Fruit fly (Drosophila melanogaster): Measurements from ENCODE around the gene Nle.

Nle gene

DNA sequence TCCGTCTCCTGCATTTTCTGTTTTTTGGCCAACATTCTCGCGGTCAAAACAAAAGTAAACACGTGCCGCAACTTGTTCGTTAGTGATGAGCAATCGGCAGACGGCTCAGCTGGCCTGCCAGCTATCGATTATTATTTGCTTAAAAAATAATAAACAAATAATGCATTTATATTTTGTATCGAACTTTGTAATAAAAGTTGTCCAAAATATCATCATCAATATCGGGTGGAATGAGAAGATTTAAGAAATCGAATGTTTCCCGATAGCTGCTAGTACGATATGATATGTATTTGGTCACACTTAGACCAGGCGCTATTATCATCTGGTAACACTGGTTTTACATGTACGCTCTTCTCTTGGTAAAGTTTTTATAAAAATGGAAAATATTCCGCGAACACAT lies at the start of gene Nle, which contains the start of gene Sf3b1:
Gene Nle (minus strand): TSS at position 92 of the 400 bp plus-strand sequence.
Gene Sf3b1 (plus strand): TSS at position 311 of the 400 bp plus-strand sequence.
- TF ChIP-seq psq (optimal IDR thresholded peaks at IDR 0.05) (no peak), Myc (optimal IDR thresholded peaks at IDR 0.05) (no peak), h (optimal IDR thresholded peaks at IDR 0.05) (no peak), Sin3A (optimal IDR thresholded peaks at IDR 0.05) (no peak), ttk (optimal IDR thresholded peaks at IDR 0.05) (no peak), insv (optimal IDR thresholded peaks at IDR 0.05) (no peak)

DNA sequence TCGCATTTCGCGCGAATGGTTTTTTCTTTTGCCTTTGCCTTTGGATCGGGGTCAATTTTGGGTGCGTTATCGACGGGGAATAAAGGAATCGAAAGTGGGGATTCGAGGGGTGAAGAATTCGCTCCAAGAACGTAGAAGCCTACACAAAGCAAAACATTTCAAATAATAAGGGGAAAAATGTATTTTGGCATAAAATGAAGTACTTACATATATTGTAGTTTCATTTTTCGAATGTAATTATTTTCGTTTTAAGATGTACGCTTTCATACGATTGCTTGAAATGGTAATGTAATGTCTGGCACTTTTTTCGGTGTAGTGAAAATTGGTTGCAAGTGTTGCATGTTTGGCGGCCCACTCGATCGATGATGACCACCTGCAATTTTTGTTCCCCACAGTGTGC lies 47.1 kb upstream of the Nle start:
- TF ChIP-seq Sin3A (optimal IDR thresholded peaks at IDR 0.05) = no peak
- TF ChIP-seq psq (optimal IDR thresholded peaks at IDR 0.05) = no peak
- TF ChIP-seq Myc (optimal IDR thresholded peaks at IDR 0.05) = no peak
- no peak for TF ChIP-seq insv (optimal IDR thresholded peaks at IDR 0.05)
- TF ChIP-seq ttk (optimal IDR thresholded peaks at IDR 0.05) = no peak
- TF ChIP-seq h (optimal IDR thresholded peaks at IDR 0.05) = no peak

DNA sequence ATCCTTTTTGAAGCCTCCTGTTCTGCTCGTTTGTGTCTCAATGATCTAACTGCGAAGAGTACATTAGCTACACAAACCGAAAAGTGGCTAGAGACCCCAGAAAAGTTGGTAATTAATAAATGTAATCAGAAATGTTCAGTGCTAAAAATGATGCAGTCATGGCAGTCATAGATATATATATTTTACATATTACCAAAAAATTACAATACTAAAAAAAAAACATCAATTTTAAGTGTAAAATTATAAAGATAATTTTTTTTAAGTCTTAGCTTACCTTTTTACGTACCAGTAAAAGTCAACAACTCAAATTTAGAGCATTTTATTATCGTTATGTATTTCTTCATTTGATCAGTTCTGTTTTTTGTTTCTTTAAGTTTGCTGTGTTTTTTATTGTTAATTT lies 44.9 kb upstream of the Nle start:
- TF ChIP-seq psq (optimal IDR thresholded peaks at IDR 0.05) = no peak
- no peak for TF ChIP-seq insv (optimal IDR thresholded peaks at IDR 0.05)
- no peak for TF ChIP-seq Sin3A (optimal IDR thresholded peaks at IDR 0.05)
- TF ChIP-seq h (optimal IDR thresholded peaks at IDR 0.05) = no peak
- no peak for TF ChIP-seq Myc (optimal IDR thresholded peaks at IDR 0.05)
- TF ChIP-seq ttk (optimal IDR thresholded peaks at IDR 0.05) = no peak

DNA sequence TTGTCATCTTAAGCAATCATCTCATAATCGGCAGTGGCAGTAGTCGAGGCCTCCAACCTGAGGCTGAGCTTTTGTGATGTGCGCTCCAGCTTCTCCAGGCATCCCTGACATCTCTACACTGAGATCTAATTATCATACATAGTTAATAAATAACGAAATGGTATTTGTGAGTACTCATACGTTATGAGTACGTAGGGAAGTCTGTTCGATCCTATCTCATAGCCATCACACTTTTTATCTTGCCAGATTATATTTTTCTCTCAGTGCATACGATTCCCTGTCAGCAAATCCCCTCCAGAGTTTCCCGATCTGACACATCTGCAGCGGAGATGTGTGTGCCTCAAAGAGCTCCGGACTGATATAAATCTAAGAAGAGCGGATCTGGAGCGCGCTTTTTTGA lies 41.6 kb upstream of the Nle start:
- TF ChIP-seq ttk (optimal IDR thresholded peaks at IDR 0.05) = no peak
- TF ChIP-seq psq (optimal IDR thresholded peaks at IDR 0.05) = no peak
- TF ChIP-seq Sin3A (optimal IDR thresholded peaks at IDR 0.05) = no peak
- TF ChIP-seq Myc (optimal IDR thresholded peaks at IDR 0.05) = no peak
- TF ChIP-seq insv (optimal IDR thresholded peaks at IDR 0.05) = no peak
- TF ChIP-seq h (optimal IDR thresholded peaks at IDR 0.05) = no peak

DNA sequence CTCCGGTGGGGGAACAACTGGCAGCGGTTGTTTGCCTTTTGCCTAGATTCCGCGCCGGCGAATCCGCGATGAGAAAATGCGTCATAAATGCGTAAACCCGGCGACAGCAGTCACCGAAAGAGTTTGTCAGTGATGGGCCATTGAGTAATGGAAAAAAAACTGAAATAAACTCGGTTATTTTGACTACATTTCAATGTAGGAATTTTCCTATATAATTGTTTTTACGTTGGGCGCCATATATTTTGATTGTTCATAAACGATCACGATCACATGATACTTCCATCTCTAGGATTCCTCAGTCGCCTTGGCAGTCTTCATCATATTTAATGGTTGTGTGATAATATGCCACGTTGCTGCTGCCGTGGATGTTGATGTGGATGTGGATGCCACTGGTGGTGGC lies 40.2 kb upstream of the Nle start:
- TF ChIP-seq Sin3A (optimal IDR thresholded peaks at IDR 0.05) (no peak), psq (optimal IDR thresholded peaks at IDR 0.05) (no peak), insv (optimal IDR thresholded peaks at IDR 0.05) (no peak), Myc (optimal IDR thresholded peaks at IDR 0.05) (no peak), ttk (optimal IDR thresholded peaks at IDR 0.05) (no peak), h (optimal IDR thresholded peaks at IDR 0.05) (no peak)

DNA sequence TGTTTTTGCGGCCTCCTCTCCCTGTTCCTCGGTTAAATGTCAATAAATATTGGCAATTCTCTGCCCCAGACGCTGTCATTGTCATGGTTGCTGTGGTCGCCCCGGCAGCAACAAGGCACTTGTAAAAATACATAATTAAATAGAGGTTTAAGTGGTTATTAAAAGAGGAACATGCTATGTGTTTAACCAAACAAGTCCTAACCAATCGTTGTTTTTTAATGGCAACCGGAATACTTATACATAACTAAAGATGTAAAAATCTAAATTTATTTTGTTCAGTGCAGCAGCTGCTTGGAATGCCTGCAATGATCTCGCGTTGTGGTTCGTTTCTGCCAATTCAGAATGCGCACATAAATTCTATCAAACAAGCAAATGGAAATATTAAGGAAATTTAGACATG lies 39.0 kb upstream of the Nle start:
- TF ChIP-seq h (optimal IDR thresholded peaks at IDR 0.05) (no peak), insv (optimal IDR thresholded peaks at IDR 0.05) (no peak), psq (optimal IDR thresholded peaks at IDR 0.05) (no peak), Sin3A (optimal IDR thresholded peaks at IDR 0.05) (no peak), Myc (optimal IDR thresholded peaks at IDR 0.05) (no peak), ttk (optimal IDR thresholded peaks at IDR 0.05) (no peak)

DNA sequence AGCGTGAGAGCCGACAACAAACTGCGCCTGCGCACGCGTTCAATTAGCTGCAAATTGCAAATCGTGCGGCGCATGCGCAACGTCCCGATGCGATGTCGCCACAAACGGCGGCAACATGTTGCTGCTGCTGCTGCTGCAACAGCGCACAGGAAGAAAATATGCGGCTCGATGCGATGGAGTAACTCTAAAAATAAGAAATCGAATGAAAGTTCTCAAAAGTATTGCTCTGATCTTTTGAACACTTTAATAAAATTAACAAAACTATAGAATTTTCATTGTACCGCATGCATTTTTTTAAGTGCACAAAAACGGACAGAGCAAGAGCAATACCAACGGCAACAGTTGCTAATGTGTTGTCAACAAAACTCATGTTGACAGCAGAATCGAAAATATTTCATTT lies 38.2 kb upstream of the Nle start:
- TF ChIP-seq h (optimal IDR thresholded peaks at IDR 0.05) (no peak), psq (optimal IDR thresholded peaks at IDR 0.05) (no peak), Myc (optimal IDR thresholded peaks at IDR 0.05) (no peak)

DNA sequence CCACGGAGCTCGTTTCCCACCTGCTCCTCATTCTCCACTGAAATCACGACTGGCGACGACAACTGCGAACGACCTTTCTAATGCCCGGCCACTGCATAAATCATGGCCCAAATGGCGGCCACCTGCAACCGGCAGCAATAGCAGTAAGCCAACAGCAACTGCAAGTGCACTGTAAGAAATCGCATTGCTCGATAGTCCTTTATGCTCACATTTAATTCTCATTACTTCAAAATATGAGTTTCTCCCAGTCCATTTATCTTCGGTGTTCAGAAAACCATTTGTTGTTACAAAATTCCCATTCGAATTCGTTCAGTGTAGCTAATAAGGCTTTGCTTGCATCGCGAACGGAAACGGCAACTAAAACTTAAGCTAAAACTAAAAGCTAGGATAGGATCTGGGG lies 36.1 kb upstream of the Nle start:
- TF ChIP-seq insv (optimal IDR thresholded peaks at IDR 0.05) (no peak), psq (optimal IDR thresholded peaks at IDR 0.05) (no peak), Sin3A (optimal IDR thresholded peaks at IDR 0.05) (no peak), ttk (optimal IDR thresholded peaks at IDR 0.05) (no peak), h (optimal IDR thresholded peaks at IDR 0.05) (no peak), Myc (optimal IDR thresholded peaks at IDR 0.05) (no peak)

DNA sequence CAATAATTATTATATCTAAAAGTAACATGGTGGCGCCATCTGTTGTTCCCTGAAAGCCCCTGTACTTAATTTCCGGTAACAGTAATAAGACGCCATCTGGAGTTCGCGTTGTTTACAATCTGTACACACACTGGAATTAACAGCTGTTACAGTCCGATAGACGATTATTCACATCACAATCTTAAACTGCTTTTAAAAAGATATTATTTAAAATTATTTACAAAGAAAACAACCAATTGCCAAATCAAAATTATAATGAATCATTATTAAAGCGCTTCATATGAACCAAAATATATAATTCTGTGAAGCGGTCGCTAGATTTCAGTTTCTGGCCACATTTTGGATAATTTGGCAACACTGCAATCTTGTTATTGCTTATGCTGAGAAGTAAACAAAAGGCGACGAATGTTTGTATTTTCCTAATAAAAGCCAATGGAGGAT lies 34.5 kb upstream of the Nle start, which contains the start of gene CG13689:
Gene CG13689 (plus strand): TSS at position 375 of the 441 bp plus-strand sequence.
- TF ChIP-seq h (optimal IDR thresholded peaks at IDR 0.05) (no peak), psq (optimal IDR thresholded peaks at IDR 0.05) (no peak), Sin3A (optimal IDR thresholded peaks at IDR 0.05) (no peak), Myc (optimal IDR thresholded peaks at IDR 0.05) (no peak), ttk (optimal IDR thresholded peaks at IDR 0.05) (no peak), insv (optimal IDR thresholded peaks at IDR 0.05) (no peak)

DNA sequence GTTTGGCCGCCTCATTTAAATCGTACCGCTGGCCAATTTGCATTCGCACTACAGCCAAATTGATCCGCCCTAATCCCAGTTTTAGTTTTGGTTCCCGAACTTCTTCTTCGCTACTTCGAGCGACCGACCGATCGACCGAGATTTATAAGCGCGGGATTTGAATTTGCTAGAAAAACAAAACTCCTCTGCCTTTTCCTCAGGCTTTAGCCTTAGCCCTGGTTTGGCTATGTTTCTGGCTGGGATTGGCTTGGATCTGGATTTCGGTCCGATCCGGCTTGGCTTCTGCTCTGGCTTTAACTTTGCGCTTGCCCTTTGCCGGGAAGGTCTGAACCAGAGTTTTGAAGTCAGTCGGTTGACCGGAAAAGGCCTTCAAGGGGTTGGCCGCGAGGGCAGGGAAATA lies 33.9 kb upstream of the Nle start:
- no peak for TF ChIP-seq h (optimal IDR thresholded peaks at IDR 0.05)
- no peak for TF ChIP-seq Sin3A (optimal IDR thresholded peaks at IDR 0.05)
- no peak for TF ChIP-seq Myc (optimal IDR thresholded peaks at IDR 0.05)
- TF ChIP-seq ttk (optimal IDR thresholded peaks at IDR 0.05) = no peak
- TF ChIP-seq psq (optimal IDR thresholded peaks at IDR 0.05) = no peak
- no peak for TF ChIP-seq insv (optimal IDR thresholded peaks at IDR 0.05)

DNA sequence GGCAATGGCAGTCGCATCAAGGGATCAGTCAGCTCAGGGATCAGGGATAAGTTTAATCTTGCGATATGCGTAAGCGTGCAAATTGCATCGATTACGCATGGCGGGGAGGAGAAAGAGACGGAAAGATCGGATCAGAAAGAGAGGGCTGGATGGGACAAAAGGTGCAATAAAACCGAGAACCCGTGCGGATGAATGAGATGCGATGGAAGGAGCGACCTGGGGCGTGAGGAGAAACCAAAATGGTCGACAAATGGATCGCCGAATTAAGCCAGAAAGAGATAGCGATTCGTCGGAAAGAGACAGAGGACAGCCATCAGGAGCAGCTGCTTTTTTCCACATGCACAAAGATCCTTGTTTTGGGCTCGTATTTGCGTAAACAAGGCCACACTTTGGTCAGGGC lies 29.9 kb upstream of the Nle start:
- TF ChIP-seq insv (optimal IDR thresholded peaks at IDR 0.05) = no peak
- no peak for TF ChIP-seq h (optimal IDR thresholded peaks at IDR 0.05)
- no peak for TF ChIP-seq Sin3A (optimal IDR thresholded peaks at IDR 0.05)
- no peak for TF ChIP-seq ttk (optimal IDR thresholded peaks at IDR 0.05)
- TF ChIP-seq psq (optimal IDR thresholded peaks at IDR 0.05) = no peak
- TF ChIP-seq Myc (optimal IDR thresholded peaks at IDR 0.05) = no peak

DNA sequence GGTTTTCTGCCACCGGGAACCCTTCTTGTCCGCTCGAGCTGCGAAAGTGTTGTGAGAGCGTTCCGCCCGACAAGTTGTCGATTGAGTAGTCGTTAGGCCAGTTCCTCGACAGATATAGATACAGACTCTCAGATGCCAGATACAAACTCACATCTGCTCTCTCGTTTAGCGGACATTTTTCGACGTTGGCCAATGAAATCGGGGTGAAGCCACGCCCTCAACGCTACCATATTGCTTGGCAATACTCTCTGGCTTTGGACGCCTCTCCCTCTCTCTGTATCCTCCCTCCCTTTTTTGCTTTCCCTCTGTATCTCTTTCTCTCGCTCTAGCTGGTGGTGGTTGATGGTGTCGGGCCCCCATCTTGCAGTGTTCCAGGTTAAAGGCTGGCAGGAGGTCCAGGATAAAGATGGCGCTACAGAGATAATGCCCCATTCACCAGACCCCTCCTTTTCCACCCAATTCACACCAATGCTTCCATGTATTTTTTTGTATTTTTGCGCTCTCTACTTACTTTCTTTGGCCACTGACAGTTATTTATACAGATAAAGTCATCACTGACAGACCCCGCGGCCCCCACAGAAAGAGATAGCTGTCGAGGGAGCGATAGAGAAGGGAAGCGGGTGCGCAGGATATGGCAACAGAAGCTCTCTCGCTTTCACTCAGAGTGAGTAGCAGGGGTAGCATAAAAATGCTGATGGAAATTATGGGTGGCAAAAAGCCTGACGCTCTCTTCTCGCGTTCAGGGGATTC lies 26.9 kb upstream of the Nle start, which contains the start of gene Gsc:
Gene Gsc (minus strand): TSS at position 51 of the 750 bp plus-strand sequence.
- no peak for TF ChIP-seq psq (optimal IDR thresholded peaks at IDR 0.05)
- TF ChIP-seq Sin3A (optimal IDR thresholded peaks at IDR 0.05) = no peak
- TF ChIP-seq ttk (optimal IDR thresholded peaks at IDR 0.05) = no peak
- no peak for TF ChIP-seq h (optimal IDR thresholded peaks at IDR 0.05)
- no peak for TF ChIP-seq insv (optimal IDR thresholded peaks at IDR 0.05)
- TF ChIP-seq Myc (optimal IDR thresholded peaks at IDR 0.05) = no peak

DNA sequence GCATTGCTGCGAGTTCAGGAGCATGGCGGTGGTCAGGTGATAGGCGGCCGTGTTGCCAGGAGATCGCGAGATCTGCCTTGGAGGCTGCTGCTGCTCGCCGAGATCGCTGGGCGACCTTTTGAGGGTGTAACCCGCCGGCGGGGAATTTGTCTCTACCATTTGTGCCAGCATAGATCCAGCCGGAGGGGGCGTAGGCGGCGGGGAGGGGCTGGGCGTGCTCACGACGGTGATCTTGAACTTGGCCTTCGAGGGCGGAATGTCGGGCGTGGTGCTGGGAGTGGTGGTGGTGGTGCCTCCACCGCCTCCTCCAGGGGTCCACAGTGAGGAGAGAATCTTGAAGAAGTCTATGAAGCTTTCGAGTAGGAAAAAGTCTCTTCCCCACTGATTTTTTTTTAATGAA lies 26.1 kb upstream of the Nle start:
- TF ChIP-seq Sin3A (optimal IDR thresholded peaks at IDR 0.05) = no peak
- no peak for TF ChIP-seq psq (optimal IDR thresholded peaks at IDR 0.05)
- no peak for TF ChIP-seq insv (optimal IDR thresholded peaks at IDR 0.05)
- TF ChIP-seq h (optimal IDR thresholded peaks at IDR 0.05) = no peak
- no peak for TF ChIP-seq Myc (optimal IDR thresholded peaks at IDR 0.05)

Data from Kc167 (cell line).